Worm (Caenorhabditis elegans) whole organism, early embryonic: ENCODE data around the gene ptp-2.

Source experiments
- ama-1 ChIP-seq: fragments of 150-350 bp; optimal IDR thresholded peaks from 2 replicates; lab custom pipeline; 2014
- flt-1 ChIP-seq: fragments of 200-800 bp; sonication (Bioruptor generic); IDR thresholded peaks from 2 replicates; pipeline ENCODE4 v1.3.6; 2022; ENCODE audit warnings: missing genetic modification characterization, missing compliant biosample characterization
- pes-1 ChIP-seq: fragments of 200-800 bp; sonication (Bioruptor generic); IDR thresholded peaks from 2 replicates; pipeline ENCODE4 v1.3.6; 2022; ENCODE audit warnings: missing genetic modification reagents, missing genetic modification characterization, missing compliant biosample characterization
- tra-4 ChIP-seq: sonication (generic microtip); optimal IDR thresholded peaks from 2 replicates; lab custom pipeline; 2017; ENCODE audit warnings: missing genetic modification characterization, missing compliant biosample characterization

- no peak for TF ChIP-seq ama-1 (lab: Kevin White, UChicago)
- no peak for TF ChIP-seq flt-1
- no peak for TF ChIP-seq tra-4
- TF ChIP-seq pes-1 (GFP tag; lab: Robert Waterston, UW): no peak
These were observed 3.2 kb downstream of the ptp-2 start, which contains the start of gene vrk-1 for ce11 chrII:5921620-5922019.
